Fruit fly (Drosophila melanogaster) whole organism, prepupa: ENCODE data around the gene CG31546.

Experiments
- CG10631 ChIP-seq: fragments of 200-800 bp; sonication (Bioruptor generic); optimal IDR thresholded peaks from 2 replicates; lab custom pipeline; 2016; ENCODE audit warnings: missing biosample characterization, missing genetic modification characterization
- CG11294 ChIP-seq: fragments of 200-800 bp; sonication (Bioruptor generic); IDR thresholded peaks from 2 replicates; pipeline ENCODE4 v1.3.6; 2022; ENCODE audit warnings: missing biosample characterization, missing genetic modification characterization
- CG11902 ChIP-seq: fragments of 200-800 bp; sonication (Bioruptor generic); optimal IDR thresholded peaks from 3 replicates; lab custom pipeline; 2016; ENCODE audit warnings: missing biosample characterization, missing genetic modification characterization
- CG6792 ChIP-seq: fragments of 200-800 bp; sonication (Bioruptor generic); optimal IDR thresholded peaks from 3 replicates; lab custom pipeline; 2016; ENCODE audit warnings: missing biosample characterization, missing genetic modification characterization
- CG6854 ChIP-seq: fragments of 200-800 bp; sonication (Bioruptor generic); optimal IDR thresholded peaks from 2 replicates; lab custom pipeline; 2017; ENCODE audit warnings: missing biosample characterization, mild to moderate bottlenecking, missing genetic modification characterization
- Hr4 ChIP-seq: fragments of 200-800 bp; sonication (Bioruptor generic); optimal IDR thresholded peaks from 3 replicates; lab custom pipeline; 2016; ENCODE audit warnings: missing biosample characterization, missing genetic modification characterization

DNA sequence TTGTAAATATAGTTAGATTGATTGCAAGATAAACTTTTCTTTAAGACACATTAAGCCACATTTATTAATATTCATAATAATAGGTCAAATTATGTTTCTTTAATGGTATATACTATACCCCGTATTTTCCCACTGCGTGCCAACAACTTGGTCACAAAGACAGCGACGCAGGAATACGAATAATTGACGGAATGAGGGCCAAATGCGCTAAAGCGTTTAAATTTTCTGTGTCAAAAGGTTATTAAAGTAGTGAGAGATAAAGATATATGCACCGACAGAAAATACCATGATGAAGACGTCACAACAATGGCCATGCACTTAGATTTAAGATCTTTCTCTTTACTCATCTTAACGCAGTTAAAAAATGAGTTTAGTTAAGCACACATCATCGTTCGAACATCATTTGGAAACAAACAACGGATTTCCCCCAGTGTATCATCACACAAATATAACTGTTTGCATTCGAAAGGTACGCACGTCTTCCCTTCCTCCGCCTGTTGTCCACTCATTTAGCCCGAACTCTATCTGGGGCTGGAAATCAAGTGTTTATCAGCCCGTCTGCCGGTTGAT, 15.0 kb downstream of the CG31546 start:
- peak; percentile 60 for TF ChIP-seq CG10631 (GFP tag; lab: Kevin White, UChicago)
- peak; percentile 67 for TF ChIP-seq Hr4 (GFP tag; lab: Kevin White, UChicago)
- no peak for TF ChIP-seq CG11294 (GFP tag; lab: Robert Waterston, UW)
- TF ChIP-seq CG6854 = no peak
- TF ChIP-seq CG6792 = peak; percentile 55
- TF ChIP-seq CG11902 (GFP tag; lab: Kevin White, UChicago) = peak; percentile 57
